Fruit fly (Drosophila melanogaster) whole organism, embryonic: ENCODE results near the gene mus301.

Source experiments
- Abd-B ChIP-seq: fragments of 200-800 bp; sonication (Bioruptor generic); optimal IDR thresholded peaks from 2 replicates; lab custom pipeline; 2018; ENCODE audit warnings: missing biosample characterization, mild to moderate bottlenecking, missing genetic modification characterization, moderate library complexity
- Bteb2 ChIP-seq: fragments of 200-800 bp; sonication (Bioruptor generic); optimal IDR thresholded peaks from 2 replicates; lab custom pipeline; 2016; ENCODE audit warnings: missing biosample characterization, missing genetic modification characterization
- CG10274 ChIP-seq: fragments of 200-800 bp; sonication (Bioruptor generic); optimal IDR thresholded peaks from 3 replicates; lab custom pipeline; 2017; ENCODE audit warnings: missing biosample characterization, mild to moderate bottlenecking, missing genetic modification characterization
- CG10543 ChIP-seq: fragments of 200-800 bp; sonication (Bioruptor generic); optimal IDR thresholded peaks from 3 replicates; lab custom pipeline; 2017; ENCODE audit warnings: missing biosample characterization, mild to moderate bottlenecking, missing genetic modification characterization, moderate library complexity
- CG10654 ChIP-seq: fragments of 200-800 bp; sonication (Bioruptor generic); optimal IDR thresholded peaks from 2 replicates; lab custom pipeline; 2016; ENCODE audit warnings: missing biosample characterization, missing genetic modification characterization
- CG11085 ChIP-seq: fragments of 200-800 bp; sonication (Bioruptor generic); IDR thresholded peaks from 2 replicates; pipeline ENCODE4 v1.3.6; 2022; ENCODE audit warnings: missing biosample characterization, missing genetic modification characterization
- CG11093 ChIP-seq: fragments of 200-800 bp; sonication (Bioruptor generic); IDR thresholded peaks from 3 replicates; pipeline ENCODE4 v1.3.6; 2022; ENCODE audit warnings: missing biosample characterization, missing genetic modification characterization
- CG11504 ChIP-seq: fragments of 200-800 bp; sonication (Bioruptor generic); optimal IDR thresholded peaks from 3 replicates; lab custom pipeline; 2019; ENCODE audit warnings: missing biosample characterization, mild to moderate bottlenecking, missing genetic modification characterization, moderate library complexity
- CG12391 ChIP-seq: fragments of 200-800 bp; sonication (Bioruptor generic); optimal IDR thresholded peaks from 3 replicates; lab custom pipeline; 2018; ENCODE audit warnings: missing biosample characterization, mild to moderate bottlenecking, missing genetic modification characterization, moderate library complexity
- CG15011 ChIP-seq: fragments of 200-800 bp; sonication (Bioruptor generic); optimal IDR thresholded peaks from 3 replicates; lab custom pipeline; 2018; ENCODE audit warnings: missing biosample characterization, mild to moderate bottlenecking, missing genetic modification characterization
- CG15696 ChIP-seq: fragments of 200-800 bp; sonication (Bioruptor generic); optimal IDR thresholded peaks from 2 replicates; lab custom pipeline; 2019; ENCODE audit warnings: missing biosample characterization, mild to moderate bottlenecking, missing genetic modification characterization, moderate library complexity
- CG17612 ChIP-seq: fragments of 200-800 bp; sonication (Bioruptor generic); IDR thresholded peaks from 2 replicates; pipeline ENCODE4 v1.3.6; 2022; ENCODE audit warnings: missing biosample characterization, missing genetic modification characterization
- CG17829 ChIP-seq: fragments of 200-800 bp; optimal IDR thresholded peaks from 2 replicates; lab custom pipeline; 2019; ENCODE audit warnings: missing biosample characterization, mild to moderate bottlenecking, missing genetic modification characterization, moderate library complexity
- CG2875 ChIP-seq: fragments of 200-800 bp; sonication (Bioruptor generic); optimal IDR thresholded peaks from 2 replicates; lab custom pipeline; 2017; ENCODE audit warnings: missing biosample characterization, mild to moderate bottlenecking, missing genetic modification characterization, missing genetic modification reagents
- CG30403 ChIP-seq: fragments of 200-800 bp; sonication (Bioruptor generic); optimal IDR thresholded peaks from 3 replicates; lab custom pipeline; 2016; ENCODE audit warnings: missing biosample characterization, missing genetic modification characterization
- CG4404 ChIP-seq: fragments of 200-800 bp; sonication (Bioruptor generic); IDR thresholded peaks from 2 replicates; pipeline ENCODE4 v1.3.6; 2022; ENCODE audit warnings: missing biosample characterization, missing genetic modification characterization
- CG4854 ChIP-seq: fragments of 200-800 bp; sonication (Bioruptor generic); optimal IDR thresholded peaks from 2 replicates; lab custom pipeline; 2016; ENCODE audit warnings: missing biosample characterization, missing genetic modification characterization, inconsistent platforms
- CG6254 ChIP-seq: fragments of 200-800 bp; sonication (Bioruptor generic); optimal IDR thresholded peaks from 3 replicates; lab custom pipeline; 2017; ENCODE audit warnings: mild to moderate bottlenecking, missing biosample characterization, missing genetic modification reagents, missing genetic modification characterization
- CG6654 ChIP-seq: fragments of 200-800 bp; sonication (Bioruptor generic); optimal IDR thresholded peaks from 2 replicates; lab custom pipeline; 2017; ENCODE audit warnings: missing biosample characterization, mild to moderate bottlenecking, missing genetic modification characterization
- CG7357 ChIP-seq: fragments of 200-800 bp; sonication (Bioruptor generic); IDR thresholded peaks from 3 replicates; pipeline ENCODE4 v1.3.6; 2022; ENCODE audit warnings: missing biosample characterization, missing genetic modification characterization
- CG7928 ChIP-seq: fragments of 200-800 bp; sonication (Bioruptor generic); optimal IDR thresholded peaks from 2 replicates; lab custom pipeline; 2017; ENCODE audit warnings: missing biosample characterization, mild to moderate bottlenecking, missing genetic modification characterization
- CG9817 ChIP-seq: fragments of 200-800 bp; sonication (Bioruptor generic); optimal IDR thresholded peaks from 2 replicates; lab custom pipeline; 2018; ENCODE audit warnings: missing biosample characterization, mild to moderate bottlenecking, missing genetic modification characterization, moderate library complexity
- CkIIα-i1 ChIP-seq: fragments of 200-800 bp; sonication (Bioruptor generic); IDR thresholded peaks from 2 replicates; pipeline ENCODE4 v1.3.6; 2022; ENCODE audit warnings: missing biosample characterization, missing genetic modification characterization
- D19B ChIP-seq: fragments of 200-800 bp; sonication (Bioruptor generic); optimal IDR thresholded peaks from 2 replicates; lab custom pipeline; 2017; ENCODE audit warnings: missing biosample characterization, mild to moderate bottlenecking, missing genetic modification characterization
- E2f1 ChIP-seq: fragments of 200-800 bp; sonication (Bioruptor generic); IDR thresholded peaks from 2 replicates; pipeline ENCODE4 v1.3.6; 2022; ENCODE audit warnings: missing biosample characterization, missing genetic modification characterization
- Gsc ChIP-seq: fragments of 200-800 bp; sonication (Bioruptor generic); IDR thresholded peaks from 2 replicates; pipeline ENCODE4 v1.3.6; 2022; ENCODE audit warnings: missing biosample characterization, missing genetic modification characterization
- H15 ChIP-seq: fragments of 200-800 bp; sonication (Bioruptor generic); IDR thresholded peaks from 3 replicates; pipeline ENCODE4 v1.3.6; 2022; ENCODE audit warnings: missing biosample characterization, missing genetic modification characterization
- HLHmδ ChIP-seq: fragments of 200-800 bp; sonication (Bioruptor generic); optimal IDR thresholded peaks from 2 replicates; lab custom pipeline; 2018; ENCODE audit warnings: missing biosample characterization, mild to moderate bottlenecking, missing genetic modification characterization, moderate library complexity
- HmgD ChIP-seq: fragments of 200-800 bp; sonication (Bioruptor generic); optimal IDR thresholded peaks from 3 replicates; lab custom pipeline; 2016; ENCODE audit warnings: missing biosample characterization, missing genetic modification characterization
- Hsf ChIP-seq: fragments of 200-800 bp; sonication (Bioruptor generic); optimal IDR thresholded peaks from 3 replicates; lab custom pipeline; 2016; ENCODE audit warnings: missing biosample characterization, missing genetic modification characterization
- MTF-1 ChIP-seq: fragments of 200-800 bp; sonication (Bioruptor generic); optimal IDR thresholded peaks from 2 replicates; lab custom pipeline; 2018; ENCODE audit warnings: missing biosample characterization, mild to moderate bottlenecking, missing genetic modification characterization, borderline replicate concordance
- Med ChIP-seq: fragments of 200-800 bp; sonication (Bioruptor generic); peaks from one replicate; lab custom pipeline; 2016; ENCODE audit warnings: missing biosample characterization, missing genetic modification characterization, mild to moderate bottlenecking, inconsistent platforms, moderate library complexity
- YL-1 ChIP-seq: fragments of 200-800 bp; sonication (Bioruptor generic); optimal IDR thresholded peaks from 3 replicates; lab custom pipeline; 2017; ENCODE audit warnings: missing biosample characterization, mild to moderate bottlenecking, missing genetic modification characterization
- abd-A ChIP-seq: fragments of 200-800 bp; sonication (Bioruptor generic); optimal IDR thresholded peaks from 3 replicates; lab custom pipeline; 2019; ENCODE audit warnings: missing biosample characterization, mild to moderate bottlenecking, missing genetic modification characterization, moderate library complexity
- ato ChIP-seq: fragments of 200-800 bp; sonication (Bioruptor generic); IDR thresholded peaks from 2 replicates; pipeline ENCODE4 v1.3.6; 2022; ENCODE audit warnings: missing biosample characterization, missing genetic modification characterization; ENCODE audit not compliant: partially characterized antibody
- caup ChIP-seq: fragments of 200-800 bp; sonication (Bioruptor generic); optimal IDR thresholded peaks from 3 replicates; lab custom pipeline; 2017; ENCODE audit warnings: missing biosample characterization, mild to moderate bottlenecking, missing genetic modification characterization, moderate library complexity; ENCODE audit not compliant: severe bottlenecking
- crol ChIP-seq: fragments of 200-800 bp; sonication (Bioruptor generic); IDR thresholded peaks from 2 replicates; pipeline ENCODE4 v1.3.6; 2022; ENCODE audit warnings: missing biosample characterization, missing genetic modification characterization
- da ChIP-seq: fragments of 200-800 bp; sonication (Bioruptor generic); optimal IDR thresholded peaks from 2 replicates; lab custom pipeline; 2016; ENCODE audit warnings: missing biosample characterization, missing genetic modification characterization
- dm ChIP-seq: fragments of 200-800 bp; sonication (Bioruptor generic); optimal IDR thresholded peaks from 3 replicates; lab custom pipeline; 2016; ENCODE audit warnings: missing biosample characterization, missing genetic modification characterization
- fd102C ChIP-seq: fragments of 200-800 bp; sonication (Bioruptor generic); optimal IDR thresholded peaks from 2 replicates; lab custom pipeline; 2018; ENCODE audit warnings: missing biosample characterization, mild to moderate bottlenecking, missing genetic modification characterization, moderate library complexity
- h ChIP-seq: fragments of >200 bp; optimal IDR thresholded peaks from 2 replicates; lab custom pipeline; 2017
- ham ChIP-seq: fragments of 200-800 bp; sonication (Bioruptor generic); IDR thresholded peaks from 2 replicates; pipeline ENCODE4 v1.3.6; 2022; ENCODE audit warnings: missing biosample characterization, missing genetic modification characterization
- jigr1 ChIP-seq: fragments of 200-800 bp; sonication (Bioruptor generic); IDR thresholded peaks from 3 replicates; pipeline ENCODE4 v1.3.6; 2022; ENCODE audit warnings: missing biosample characterization, missing genetic modification characterization
- kni ChIP-seq: fragments of 200-800 bp; sonication (Bioruptor generic); optimal IDR thresholded peaks from 3 replicates; lab custom pipeline; 2017; ENCODE audit warnings: mild to moderate bottlenecking, missing biosample characterization, missing genetic modification reagents, missing genetic modification characterization
- lab ChIP-seq: fragments of 200-800 bp; sonication (Bioruptor generic); optimal IDR thresholded peaks from 3 replicates; lab custom pipeline; 2017; ENCODE audit warnings: missing biosample characterization, missing genetic modification characterization, mild to moderate bottlenecking, moderate library complexity, missing genetic modification reagents
- pb ChIP-seq: fragments of 200-800 bp; sonication (Bioruptor generic); optimal IDR thresholded peaks from 3 replicates; lab custom pipeline; 2016; ENCODE audit warnings: missing biosample characterization, missing genetic modification characterization
- peb ChIP-seq: fragments of 200-800 bp; sonication (Bioruptor generic); IDR thresholded peaks from 2 replicates; pipeline ENCODE4 v1.3.6; 2022; ENCODE audit warnings: missing biosample characterization, missing genetic modification characterization
- sisA ChIP-seq: fragments of 200-800 bp; sonication (Bioruptor generic); IDR thresholded peaks from 2 replicates; pipeline ENCODE4 v1.3.6; 2022; ENCODE audit warnings: missing biosample characterization, missing genetic modification characterization
- so ChIP-seq: fragments of 200-800 bp; sonication (Bioruptor generic); IDR thresholded peaks from 3 replicates; pipeline ENCODE4 v1.3.6; 2022; ENCODE audit warnings: missing biosample characterization, missing genetic modification characterization
- vvl ChIP-seq: fragments of 200-800 bp; sonication (Bioruptor generic); IDR thresholded peaks from 2 replicates; pipeline ENCODE4 v1.3.6; 2022; ENCODE audit warnings: missing biosample characterization, missing genetic modification characterization
- zf30C ChIP-seq: fragments of 200-800 bp; sonication (Bioruptor generic); optimal IDR thresholded peaks from 3 replicates; lab custom pipeline; 2018; ENCODE audit warnings: missing biosample characterization, mild to moderate bottlenecking, missing genetic modification characterization

mus301 gene

DNA sequence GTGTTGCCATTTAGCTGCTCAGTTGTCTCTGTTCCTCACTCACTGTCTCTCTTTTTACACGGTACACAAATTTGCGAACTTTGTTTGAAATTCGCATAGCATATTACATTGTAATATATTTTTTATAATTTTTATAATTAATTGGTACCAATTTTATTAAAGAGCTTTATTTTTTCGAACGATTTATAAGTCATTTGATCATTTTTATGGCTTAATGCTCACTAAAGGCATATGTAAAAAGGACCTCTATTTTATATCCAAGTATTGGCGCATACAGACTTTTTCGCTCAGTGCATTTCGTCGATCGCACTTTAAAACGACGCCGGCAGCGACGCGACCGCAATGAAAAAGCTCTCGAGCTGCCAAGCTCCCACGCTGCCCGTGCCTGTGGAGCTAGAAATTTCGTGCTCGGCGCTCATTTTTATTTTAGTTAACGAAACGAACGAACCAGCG, 41.5 kb upstream of the mus301 start (continued):
- TF ChIP-seq YL-1 (GFP tag; lab: Kevin White, UChicago) (peak; percentile 87), sisA (GFP tag; lab: Robert Waterston, UW) (peak; percentile 89), peb (GFP tag; lab: Robert Waterston, UW) (peak; percentile 79), Bteb2 (GFP tag; lab: Kevin White, UChicago) (peak; percentile 88), CG11093 (GFP tag; lab: Robert Waterston, UW) (peak; percentile 90), CG10654 (peak; percentile 90), CG4404 (GFP tag; lab: Robert Waterston, UW) (peak; percentile 88), pb (peak; percentile 60), CG10274 (GFP tag; lab: Kevin White, UChicago) (peak; percentile 86), dm (GFP tag; lab: Kevin White, UChicago) (peak; percentile 55), CG7928 (GFP tag; lab: Kevin White, UChicago) (peak; percentile 79), CG17612 (GFP tag; lab: Robert Waterston, UW) (peak; percentile 88), CG30403 (GFP tag; lab: Kevin White, UChicago) (peak; percentile 96), lab (GFP tag; lab: Kevin White, UChicago) (peak; percentile 96), HmgD (GFP tag; lab: Kevin White, UChicago) (peak; percentile 29), Hsf (GFP tag; lab: Kevin White, UChicago) (peak; percentile 79), CG17829 (tag; lab: Kevin White, UChicago) (peak; percentile 87), Abd-B (GFP tag; lab: Kevin White, UChicago) (peak; percentile 79), jigr1 (GFP tag; lab: Robert Waterston, UW) (peak; percentile 79; the same call in 2 of the 3 replicates), E2f1 (GFP tag; lab: Robert Waterston, UW) (peak; percentile 91), CG10543 (GFP tag; lab: Kevin White, UChicago) (peak; percentile 98), CkIIα-i1 (0 out of 2 replicates have a peak, but pooled peaks have one; percentile 29), HLHmδ (no peak), CG9817 (tag; lab: Kevin White, UChicago) (peak; percentile 97), CG12391 (tag; lab: Kevin White, UChicago) (peak; percentile 95), crol (peak; percentile 40; the same call in 1 of the 2 replicates), fd102C (GFP tag; lab: Kevin White, UChicago) (no peak), CG7357 (peak; percentile 90), ato (no peak), Gsc (GFP tag; lab: Robert Waterston, UW) (peak; percentile 55), H15 (GFP tag; lab: Robert Waterston, UW) (peak; percentile 85), h (no peak), CG6254 (GFP tag; lab: Kevin White, UChicago) (peak; percentile 68), caup (peak; percentile 98), CG11085 (GFP tag; lab: Robert Waterston, UW) (peak; percentile 92), zf30C (GFP tag; lab: Kevin White, UChicago) (peak; percentile 92), CG15011 (peak; percentile 92), CG15696 (peak; percentile 68), kni (GFP tag; lab: Kevin White, UChicago) (no peak), abd-A (tag; lab: Kevin White, UChicago) (peak; percentile 56), CG6654 (GFP tag; lab: Kevin White, UChicago) (peak; percentile 79), da (GFP tag; lab: Kevin White, UChicago) (peak; percentile 47), Med (GFP tag; lab: Kevin White, UChicago) (peak; percentile 98), MTF-1 (GFP tag; lab: Kevin White, UChicago) (peak; percentile 61), CG11504 (peak; percentile 95), D19B (GFP tag; lab: Kevin White, UChicago) (peak; percentile 89), CG4854 (GFP tag; lab: Kevin White, UChicago) (peak; percentile 82), so (GFP tag; lab: Robert Waterston, UW) (peak; percentile 96), CG2875 (GFP tag; lab: Kevin White, UChicago) (peak; percentile 72), vvl (GFP tag; lab: Robert Waterston, UW) (peak; percentile 90), ham (GFP tag; lab: Robert Waterston, UW) (peak; percentile 93)
